Fruit fly (Drosophila melanogaster): ENCODE results near the gene CG15695.

Gene CG15695

DNA sequence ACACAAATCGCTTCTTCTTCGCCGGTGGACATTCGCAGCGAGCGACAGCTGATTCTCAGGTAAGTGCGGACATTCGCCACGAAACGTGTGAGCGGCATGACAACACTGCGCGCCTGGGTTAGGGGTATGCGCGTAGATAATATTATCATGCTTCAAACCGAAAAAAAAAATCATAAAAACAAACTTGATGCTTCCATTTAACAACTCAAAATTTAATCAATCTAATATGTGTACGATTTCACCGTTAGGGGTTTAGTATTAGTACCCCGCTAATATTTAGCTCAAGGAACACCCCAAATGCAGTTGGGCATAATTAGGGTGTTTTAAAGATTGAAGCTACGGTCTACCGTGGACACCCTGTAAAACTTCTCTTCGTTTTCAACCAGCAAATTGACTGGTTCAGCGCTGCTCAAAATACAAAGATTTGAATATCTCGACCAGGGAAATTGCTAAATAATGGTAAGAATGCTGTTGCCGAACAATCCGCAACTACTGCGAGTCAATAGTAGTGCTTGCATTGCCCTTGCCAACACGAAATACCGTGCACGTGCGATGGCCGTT is 20.0 kb upstream of the CG15695 start, which contains the start of the genes CG17271 and RpS20 (continued):
- peak; percentile 73 for TF ChIP-seq bowl (GFP tag; IDR thresholded peaks at IDR 0.05)
- TF ChIP-seq CG7556 (GFP tag; optimal IDR thresholded peaks at IDR 0.05), result peak; percentile 85
- TF ChIP-seq CG8765 (GFP tag; IDR thresholded peaks at IDR 0.05), result peak; percentile 81
- TF ChIP-seq Dbx (GFP tag; IDR thresholded peaks at IDR 0.05), result peak; percentile 91
- 0 out of 2 replicates have a peak, but pooled peaks have one; percentile 54 for TF ChIP-seq Dip2 (GFP tag; IDR thresholded peaks at IDR 0.05)
- peak; percentile 43 for TF ChIP-seq CG8359 (GFP tag; optimal IDR thresholded peaks at IDR 0.05; ENCODE audit: borderline replicate concordance)

DNA sequence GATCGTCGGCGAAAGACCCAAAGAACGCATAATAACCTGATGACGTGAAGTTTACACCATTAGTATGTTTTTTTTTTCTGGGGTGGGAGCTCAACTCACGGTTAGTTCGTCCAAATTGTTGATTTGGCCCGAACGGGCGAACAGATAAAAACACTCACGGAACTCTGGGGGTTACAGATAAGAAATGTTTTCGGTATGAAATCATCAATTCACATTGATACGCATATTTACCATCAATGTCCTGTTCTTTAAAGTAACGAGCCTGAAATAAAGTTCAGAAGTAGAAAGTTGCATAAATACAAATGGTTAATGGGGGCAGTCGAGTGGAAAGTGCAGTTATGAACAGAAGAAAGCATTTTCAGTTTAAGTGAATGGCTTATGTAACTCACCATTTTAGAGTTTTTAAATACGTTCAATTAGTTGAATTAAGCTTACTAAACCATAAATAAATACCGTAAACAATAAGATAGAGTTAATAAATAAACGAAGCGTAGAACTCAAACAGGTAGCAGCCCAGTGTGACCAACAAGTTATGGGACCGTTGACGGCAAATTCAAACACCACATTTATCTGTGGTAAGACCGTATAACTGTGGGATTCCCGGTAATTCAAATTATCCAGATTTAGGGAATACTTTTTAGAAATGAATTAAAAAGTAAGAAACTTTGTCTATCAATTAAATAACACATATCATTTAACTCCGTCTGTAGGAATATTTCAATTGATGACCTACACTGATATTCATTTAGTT is 18.1 kb upstream of the CG15695 start, which contains the start of gene CG17272:
Gene CG17272, minus strand, starts transcription at position 536 of the 751 bp plus-strand sequence.
- TF ChIP-seq ems (GFP tag; optimal IDR thresholded peaks at IDR 0.05) (no peak), tio (GFP tag; optimal IDR thresholded peaks at IDR 0.05) (no peak), CG12769 (tag; optimal IDR thresholded peaks at IDR 0.05) (peak; percentile 44), scrt (GFP tag; optimal IDR thresholded peaks at IDR 0.05) (peak; percentile 83), Mrtf (GFP tag; IDR thresholded peaks at IDR 0.05) (no peak), Doc2 (GFP tag; IDR thresholded peaks at IDR 0.05) (no peak), Fer1 (GFP tag; optimal IDR thresholded peaks at IDR 0.05) (no peak), CG9876 (GFP tag; optimal IDR thresholded peaks at IDR 0.05) (no peak), MBD-R2 (GFP tag; IDR thresholded peaks at IDR 0.05) (peak; percentile 49), Atf6 (GFP tag; IDR thresholded peaks at IDR 0.05) (no peak), CG12104 (GFP tag; optimal IDR thresholded peaks at IDR 0.05) (no peak), HLH3B (GFP tag; IDR thresholded peaks at IDR 0.05) (no peak), stwl (tag; optimal IDR thresholded peaks at IDR 0.05) (peak; percentile 88), CG4617 (GFP tag; optimal IDR thresholded peaks at IDR 0.05; ENCODE audit: borderline replicate concordance) (peak; percentile 45), CG12236 (GFP tag; optimal IDR thresholded peaks at IDR 0.05) (no peak), Dad (GFP tag; optimal IDR thresholded peaks at IDR 0.05) (no peak), D (optimal IDR thresholded peaks at IDR 0.05) (no peak), D (GFP tag; optimal IDR thresholded peaks at IDR 0.05) (no peak), CG8290 (GFP tag; optimal IDR thresholded peaks at IDR 0.05) (peak; percentile 15), CG8290 (tag; optimal IDR thresholded peaks at IDR 0.05) (peak in 1 of 2 experiments; percentile 28), CG8388 (GFP tag; optimal IDR thresholded peaks at IDR 0.05) (no peak), Sry-δ (GFP tag; optimal IDR thresholded peaks at IDR 0.05) (peak; percentile 4), CG15514 (GFP tag; optimal IDR thresholded peaks at IDR 0.05) (peak; percentile 50), nmo (GFP tag; optimal IDR thresholded peaks at IDR 0.05) (no peak), Med (GFP tag) (peak; percentile 74), ken (GFP tag; IDR thresholded peaks at IDR 0.05) (no peak), BEAF-32 (GFP tag; optimal IDR thresholded peaks at IDR 0.05) (peak; percentile 19), CG10267 (tag; optimal IDR thresholded peaks at IDR 0.05) (peak; percentile 31), insv (GFP tag; optimal IDR thresholded peaks at IDR 0.05) (no peak), prd (optimal IDR thresholded peaks at IDR 0.05) (no peak), prd (GFP tag; IDR thresholded peaks at IDR 0.05) (no peak), CG6689 (GFP tag; IDR thresholded peaks at IDR 0.05) (no peak), Myb (GFP tag; optimal IDR thresholded peaks at IDR 0.05) (peak; percentile 48), Ets97D (GFP tag; optimal IDR thresholded peaks at IDR 0.05) (peak; percentile 48), CG13624 (GFP tag; optimal IDR thresholded peaks at IDR 0.05) (peak; percentile 17), CG6654 (GFP tag; optimal IDR thresholded peaks at IDR 0.05) (no peak), CG11247 (GFP tag; IDR thresholded peaks at IDR 0.05) (no peak), nom (GFP tag; optimal IDR thresholded peaks at IDR 0.05) (no peak), CoRest (tag; optimal IDR thresholded peaks at IDR 0.05) (peak; percentile 70), Taf1 (GFP tag; IDR thresholded peaks at IDR 0.05) (no peak), CG7987 (GFP tag; optimal IDR thresholded peaks at IDR 0.05) (no peak), grau (tag; optimal IDR thresholded peaks at IDR 0.05) (no peak), slp2 (GFP tag; optimal IDR thresholded peaks at IDR 0.05) (no peak)
